Fruit fly (Drosophila melanogaster) whole organism, embryonic: Measurements from ENCODE around the gene drpr.

Experiments
- C15 ChIP-seq: fragments of 200-800 bp; sonication (Bioruptor generic); IDR thresholded peaks from 3 replicates; pipeline ENCODE4 v1.3.6; 2022; ENCODE audit warnings: missing biosample characterization, missing genetic modification characterization
- CG10431 ChIP-seq: fragments of 200-800 bp; sonication (Bioruptor generic); optimal IDR thresholded peaks from 3 replicates; lab custom pipeline; 2018; ENCODE audit warnings: missing biosample characterization, mild to moderate bottlenecking, missing genetic modification characterization
- CG11085 ChIP-seq: fragments of 200-800 bp; sonication (Bioruptor generic); IDR thresholded peaks from 2 replicates; pipeline ENCODE4 v1.3.6; 2022; ENCODE audit warnings: missing biosample characterization, missing genetic modification characterization
- CG11695 ChIP-seq: fragments of 200-800 bp; sonication (Bioruptor generic); IDR thresholded peaks from 3 replicates; pipeline ENCODE4 v1.3.6; 2022; ENCODE audit warnings: missing biosample characterization, missing genetic modification characterization
- CG15073 ChIP-seq: fragments of 200-800 bp; sonication (Bioruptor generic); optimal IDR thresholded peaks from 2 replicates; lab custom pipeline; 2016; ENCODE audit warnings: missing biosample characterization, missing genetic modification characterization
- CG15269 ChIP-seq: fragments of 200-800 bp; sonication (Bioruptor generic); optimal IDR thresholded peaks from 2 replicates; lab custom pipeline; 2018; ENCODE audit warnings: missing biosample characterization, mild to moderate bottlenecking, missing genetic modification characterization, moderate library complexity
- CG15479 ChIP-seq: fragments of 200-800 bp; sonication (Bioruptor generic); optimal IDR thresholded peaks from 3 replicates; lab custom pipeline; 2019; ENCODE audit warnings: missing biosample characterization, mild to moderate bottlenecking, missing genetic modification characterization, moderate library complexity
- CG17186 ChIP-seq: fragments of 200-800 bp; sonication (Bioruptor generic); optimal IDR thresholded peaks from 3 replicates; lab custom pipeline; 2017; ENCODE audit warnings: missing biosample characterization, missing genetic modification reagents, missing genetic modification characterization
- CG17912 ChIP-seq: fragments of 200-800 bp; sonication (Bioruptor generic); optimal IDR thresholded peaks from 2 replicates; lab custom pipeline; 2018; ENCODE audit warnings: missing biosample characterization, mild to moderate bottlenecking, missing genetic modification characterization
- CG18011 ChIP-seq: fragments of 200-800 bp; sonication (Bioruptor generic); optimal IDR thresholded peaks from 2 replicates; lab custom pipeline; 2017; ENCODE audit warnings: missing biosample characterization, missing genetic modification characterization, mild to moderate bottlenecking, moderate library complexity, missing genotype
- CG2116 ChIP-seq: fragments of 200-800 bp; sonication (Bioruptor generic); optimal IDR thresholded peaks from 3 replicates; lab custom pipeline; 2018; ENCODE audit warnings: missing biosample characterization, mild to moderate bottlenecking, missing genetic modification characterization
- CG2678 ChIP-seq: fragments of 200-800 bp; sonication (Bioruptor generic); optimal IDR thresholded peaks from 3 replicates; lab custom pipeline; 2019; ENCODE audit warnings: missing biosample characterization, mild to moderate bottlenecking, missing genetic modification characterization, moderate library complexity
- CG30431 ChIP-seq: fragments of 200-800 bp; sonication (Bioruptor generic); optimal IDR thresholded peaks from 2 replicates; lab custom pipeline; 2017; ENCODE audit warnings: missing biosample characterization, missing genetic modification characterization
- CG31441 ChIP-seq: fragments of 200-800 bp; sonication (Bioruptor generic); IDR thresholded peaks from 2 replicates; pipeline ENCODE4 v1.3.6; 2022; ENCODE audit warnings: missing biosample characterization, missing genetic modification characterization
- CG32532 ChIP-seq: fragments of 200-800 bp; sonication (Bioruptor generic); IDR thresholded peaks from 2 replicates; pipeline ENCODE4 v1.3.6; 2022; ENCODE audit warnings: missing biosample characterization, missing genetic modification characterization
- CG33213 ChIP-seq: fragments of 200-800 bp; sonication (Bioruptor generic); optimal IDR thresholded peaks from 3 replicates; lab custom pipeline; 2016; ENCODE audit warnings: missing biosample characterization, missing genetic modification characterization
- CG42726 ChIP-seq: fragments of 200-800 bp; sonication (Bioruptor generic); IDR thresholded peaks from 2 replicates; pipeline ENCODE4 v1.3.6; 2022; ENCODE audit warnings: missing biosample characterization, missing genetic modification characterization; ENCODE audit not compliant: partially characterized antibody
- CG6689 ChIP-seq: fragments of 200-800 bp; sonication (Bioruptor generic); IDR thresholded peaks from 2 replicates; pipeline ENCODE4 v1.3.6; 2022; ENCODE audit warnings: missing biosample characterization, missing genetic modification characterization
- CG9609 ChIP-seq: fragments of 200-800 bp; sonication (Bioruptor generic); optimal IDR thresholded peaks from 3 replicates; lab custom pipeline; 2016; ENCODE audit warnings: missing biosample characterization, missing genetic modification characterization
- Chrac-16 ChIP-seq: fragments of 200-800 bp; sonication (Bioruptor generic); optimal IDR thresholded peaks from 3 replicates; lab custom pipeline; 2016; ENCODE audit warnings: missing biosample characterization, missing genetic modification characterization
- D19A ChIP-seq: fragments of 200-800 bp; optimal IDR thresholded peaks from 3 replicates; lab custom pipeline; 2019; ENCODE audit warnings: missing biosample characterization, mild to moderate bottlenecking, missing genetic modification characterization, moderate library complexity
- Dad ChIP-seq: fragments of 200-800 bp; sonication (Bioruptor generic); optimal IDR thresholded peaks from 3 replicates; lab custom pipeline; 2016; ENCODE audit warnings: missing biosample characterization, missing genetic modification characterization
- Doc3 ChIP-seq: fragments of 200-800 bp; sonication (Bioruptor generic); IDR thresholded peaks from 3 replicates; pipeline ENCODE4 v1.3.6; 2022; ENCODE audit warnings: missing biosample characterization, missing genetic modification characterization; ENCODE audit not compliant: partially characterized antibody
- E2f1 ChIP-seq: fragments of 200-800 bp; sonication (Bioruptor generic); IDR thresholded peaks from 2 replicates; pipeline ENCODE4 v1.3.6; 2022; ENCODE audit warnings: missing biosample characterization, missing genetic modification characterization
- E2f2 ChIP-seq: fragments of 200-800 bp; sonication (Bioruptor generic); IDR thresholded peaks from 2 replicates; pipeline ENCODE4 v1.3.6; 2022; ENCODE audit warnings: missing biosample characterization, missing genetic modification characterization
- Eip74EF ChIP-seq, 2 experiments: fragments of 200-800 bp in 1 of 2; fragments of >200 bp in 1 of 2; sonication (Bioruptor generic) in 1 of 2; optimal IDR thresholded peaks; 2 replicates each; lab custom pipeline; 2017 to 2019; ENCODE audit warnings: missing biosample characterization in 2 of 2, missing genetic modification characterization in 2 of 2, mild to moderate bottlenecking in 1 of 2, moderate library complexity in 1 of 2
- H15 ChIP-seq: fragments of 200-800 bp; sonication (Bioruptor generic); IDR thresholded peaks from 3 replicates; pipeline ENCODE4 v1.3.6; 2022; ENCODE audit warnings: missing biosample characterization, missing genetic modification characterization
- HLH3B ChIP-seq: fragments of 200-800 bp; sonication (Bioruptor generic); IDR thresholded peaks from 2 replicates; pipeline ENCODE4 v1.3.6; 2022; ENCODE audit warnings: missing biosample characterization, missing genetic modification characterization
- HmgZ ChIP-seq: fragments of 200-800 bp; sonication (Bioruptor generic); optimal IDR thresholded peaks from 2 replicates; lab custom pipeline; 2018; ENCODE audit warnings: missing biosample characterization, mild to moderate bottlenecking, missing genetic modification characterization
- Hr78 ChIP-seq, 2 experiments: fragments of 200-800 bp in 1 of 2; fragments of >200 bp in 1 of 2; sonication (Bioruptor generic) in 1 of 2; optimal IDR thresholded peaks; 2 replicates each; lab custom pipeline; 2017 to 2019; ENCODE audit warnings: missing biosample characterization in 2 of 2, missing genetic modification characterization in 2 of 2, mild to moderate bottlenecking in 1 of 2, moderate library complexity in 1 of 2
- NfI ChIP-seq: fragments of 200-800 bp; sonication (Bioruptor generic); optimal IDR thresholded peaks from 3 replicates; lab custom pipeline; 2018; ENCODE audit warnings: missing biosample characterization, mild to moderate bottlenecking, missing genetic modification characterization, moderate library complexity
- Xbp1 ChIP-seq: fragments of 200-800 bp; sonication (Bioruptor generic); optimal IDR thresholded peaks from 3 replicates; lab custom pipeline; 2016; ENCODE audit warnings: missing biosample characterization, mild to moderate bottlenecking, missing genetic modification characterization
- Xrp1 ChIP-seq: fragments of 200-800 bp; sonication (Bioruptor generic); IDR thresholded peaks from 2 replicates; pipeline ENCODE4 v1.3.6; 2022; ENCODE audit warnings: missing biosample characterization, missing genetic modification characterization
- ab ChIP-seq: fragments of 200-800 bp; sonication (Bioruptor generic); optimal IDR thresholded peaks from 2 replicates; lab custom pipeline; 2016; ENCODE audit warnings: missing biosample characterization, missing genetic modification characterization
- cad ChIP-seq: fragments of >200 bp; optimal IDR thresholded peaks from 2 replicates; lab custom pipeline; 2017; ENCODE audit warnings: missing biosample characterization, missing genetic modification characterization
- croc ChIP-seq: fragments of 200-800 bp; sonication (Bioruptor generic); conservative IDR thresholded peaks from 3 replicates; pipeline ENCODE4 v1.3.6; 2022; ENCODE audit warnings: missing biosample characterization, missing genetic modification characterization
- ewg ChIP-seq: fragments of 200-800 bp; sonication (Bioruptor generic); optimal IDR thresholded peaks from 3 replicates; lab custom pipeline; 2017; ENCODE audit warnings: mild to moderate bottlenecking, missing biosample characterization, missing genetic modification reagents, missing genetic modification characterization
- hbn ChIP-seq: fragments of 200-800 bp; sonication (Bioruptor generic); IDR thresholded peaks from 2 replicates; pipeline ENCODE4 v1.3.6; 2022; ENCODE audit warnings: missing biosample characterization, missing genetic modification characterization; ENCODE audit not compliant: partially characterized antibody
- hth ChIP-seq: fragments of >200 bp; optimal IDR thresholded peaks from 2 replicates; lab custom pipeline; 2017; ENCODE audit warnings: inconsistent platforms
- nmo ChIP-seq: fragments of 200-800 bp; sonication (Bioruptor generic); optimal IDR thresholded peaks from 2 replicates; lab custom pipeline; 2018; ENCODE audit warnings: missing biosample characterization, mild to moderate bottlenecking, missing genetic modification characterization, moderate library complexity
- pros ChIP-seq: fragments of 200-800 bp; sonication (Bioruptor generic); optimal IDR thresholded peaks from 3 replicates; lab custom pipeline; 2019; ENCODE audit warnings: missing biosample characterization, mild to moderate bottlenecking, missing genetic modification characterization, moderate library complexity
- repo ChIP-seq: fragments of 200-800 bp; sonication (Bioruptor generic); optimal IDR thresholded peaks from 2 replicates; lab custom pipeline; 2016; ENCODE audit warnings: missing biosample characterization, missing genetic modification characterization
- rib ChIP-seq: fragments of 200-800 bp; sonication (Bioruptor generic); IDR thresholded peaks from 2 replicates; pipeline ENCODE4 v1.3.6; 2022; ENCODE audit warnings: missing biosample characterization, missing genetic modification characterization
- ro ChIP-seq: fragments of 200-800 bp; sonication (Bioruptor generic); IDR thresholded peaks from 2 replicates; pipeline ENCODE4 v1.3.6; 2022; ENCODE audit warnings: missing biosample characterization, missing genetic modification characterization
- sc ChIP-seq, 3 experiments: fragments of >200 bp in 2 of 3; fragments of 200-800 bp in 1 of 3; sonication (Bioruptor generic) in 1 of 3; optimal IDR thresholded peaks; 2 replicates in 2 of 3; 3 replicates in 1 of 3; lab custom pipeline; 2017; ENCODE audit warnings: mild to moderate bottlenecking in 1 of 3, missing biosample characterization in 1 of 3, missing genetic modification characterization in 1 of 3, missing genetic modification reagents in 1 of 3
- scrt ChIP-seq: fragments of 200-800 bp; sonication (Bioruptor generic); optimal IDR thresholded peaks from 2 replicates; lab custom pipeline; 2018; ENCODE audit warnings: missing biosample characterization, mild to moderate bottlenecking, missing genetic modification characterization, moderate library complexity
- wdn ChIP-seq: fragments of 200-800 bp; sonication (Bioruptor generic); IDR thresholded peaks from 2 replicates; pipeline ENCODE4 v1.3.6; 2022; ENCODE audit warnings: missing biosample characterization, missing genetic modification characterization
- z ChIP-seq: fragments of 200-800 bp; sonication (Bioruptor generic); IDR thresholded peaks from 3 replicates; pipeline ENCODE4 v1.3.6; 2022; ENCODE audit warnings: missing biosample characterization, missing genetic modification characterization

Gene drpr

dm6 chr3L:1740129-1740975 lies 9.4 kb upstream of the drpr start (continued):
- peak; percentile 62 for TF ChIP-seq E2f2 (GFP tag; lab: Robert Waterston, UW)
- no peak for TF ChIP-seq pros (GFP tag; lab: Kevin White, UChicago)
- no peak for TF ChIP-seq CG15073 (GFP tag; lab: Kevin White, UChicago)
- no peak for TF ChIP-seq CG10431 (GFP tag; lab: Kevin White, UChicago)
- TF ChIP-seq HmgZ (tag; lab: Kevin White, UChicago) = peak; percentile 45
- no peak for TF ChIP-seq Hr78 (GFP tag; optimal IDR thresholded peaks at IDR 0.05; lab: Kevin White, UChicago)
- TF ChIP-seq Eip74EF (GFP tag; optimal IDR thresholded peaks at IDR 0.05; lab: Kevin White, UChicago) = peak in 1 of 2 experiments; percentile 70
- no peak for TF ChIP-seq sc (optimal IDR thresholded peaks at IDR 0.05; lab: Kevin White, UChicago)
- TF ChIP-seq sc (GFP tag; optimal IDR thresholded peaks at IDR 0.05; lab: Kevin White, UChicago) = no peak
- TF ChIP-seq CG11085 = peak; percentile 67; the same call in 1 of the 2 replicates
- TF ChIP-seq wdn = peak; percentile 66
- no peak for TF ChIP-seq D19A
- TF ChIP-seq Doc3 (GFP tag; lab: Robert Waterston, UW) = no peak
- TF ChIP-seq CG6689 (GFP tag; lab: Robert Waterston, UW) = peak; percentile 74
- peak; percentile 85 for TF ChIP-seq CG11695 (GFP tag; lab: Robert Waterston, UW)
- no peak for TF ChIP-seq scrt (GFP tag; lab: Kevin White, UChicago)
- no peak for TF ChIP-seq CG17912 (GFP tag; lab: Kevin White, UChicago)
- peak; percentile 66 for TF ChIP-seq CG2678 (tag; lab: Kevin White, UChicago)
- no peak for TF ChIP-seq hth
- TF ChIP-seq CG17186 = no peak
- TF ChIP-seq cad (GFP tag; lab: Kevin White, UChicago) = no peak
- TF ChIP-seq CG42726 = no peak
- 0 out of 2 replicates have a peak, but pooled peaks have one; percentile 26 for TF ChIP-seq rib (GFP tag; lab: Robert Waterston, UW)
- TF ChIP-seq NfI (GFP tag; lab: Kevin White, UChicago) = peak; percentile 68
- 0 out of 2 replicates have a peak, but pooled peaks have one; percentile 13 for TF ChIP-seq ro (GFP tag; lab: Robert Waterston, UW)
- TF ChIP-seq CG18011 (GFP tag; lab: Kevin White, UChicago) = no peak
- peak; percentile 50; the same call in 1 of the 2 replicates for TF ChIP-seq HLH3B
- no peak; the same call in 2 of the 3 replicates for TF ChIP-seq croc (GFP tag; lab: Robert Waterston, UW)
- TF ChIP-seq CG33213 (GFP tag; lab: Kevin White, UChicago) = no peak
- TF ChIP-seq ewg = peak; percentile 42
- TF ChIP-seq nmo (GFP tag; lab: Kevin White, UChicago) = peak; percentile 66
- peak; percentile 26 for TF ChIP-seq ab (GFP tag; lab: Kevin White, UChicago)
- no peak for TF ChIP-seq CG2116
- TF ChIP-seq CG15479 = no peak
- TF ChIP-seq CG9609 = peak; percentile 66
- TF ChIP-seq H15 (GFP tag; lab: Robert Waterston, UW) = peak; percentile 71
- TF ChIP-seq repo (GFP tag; lab: Kevin White, UChicago) = no peak
- TF ChIP-seq Dad (GFP tag; lab: Kevin White, UChicago) = no peak
- no peak for TF ChIP-seq hbn (GFP tag; lab: Robert Waterston, UW)
- peak; percentile 59 for TF ChIP-seq CG31441
- no peak for TF ChIP-seq z (GFP tag; lab: Robert Waterston, UW)
- peak; percentile 37 for TF ChIP-seq Chrac-16 (GFP tag; lab: Kevin White, UChicago)
- peak; percentile 86 for TF ChIP-seq CG15269 (tag; lab: Kevin White, UChicago)
- TF ChIP-seq E2f1 (GFP tag; lab: Robert Waterston, UW) = peak; percentile 72
- peak; percentile 23 for TF ChIP-seq CG30431 (GFP tag; lab: Kevin White, UChicago)
- TF ChIP-seq C15 (GFP tag; lab: Robert Waterston, UW) = peak; percentile 42; the same call in 1 of the 3 replicates
- TF ChIP-seq Xbp1 (GFP tag; lab: Kevin White, UChicago) = peak; percentile 81
- peak; percentile 63 for TF ChIP-seq Xrp1 (GFP tag; lab: Robert Waterston, UW)
- TF ChIP-seq CG32532 (GFP tag; lab: Robert Waterston, UW) = peak; percentile 81
